Comparison of ENCODE assay signal across 2 fruit fly cellular contexts in genomic region chr3R:6149130-6149529, dm6.
TF ChIP-seq lines count a peak whose summit lies in the region.

No protein-coding gene starts in this region.

TF ChIP-seq in whole organism, prepupa, 60 proteins besides CTCF, POLR2A, EP300 and RAD21:
- TF ChIP-seq cyc (GFP tag; optimal IDR thresholded peaks at IDR 0.05; lab: Kevin White, UChicago) (no peak), Gug (GFP tag; IDR thresholded peaks at IDR 0.05; lab: Robert Waterston, UW) (no peak), CG11294 (GFP tag; IDR thresholded peaks at IDR 0.05; lab: Robert Waterston, UW) (no peak), Eip78C (GFP tag; lab: Kevin White, UChicago) (peak; percentile 77), CG6276 (GFP tag; optimal IDR thresholded peaks at IDR 0.05; lab: Kevin White, UChicago) (peak; percentile 16), Smox (GFP tag; optimal IDR thresholded peaks at IDR 0.05; lab: Kevin White, UChicago) (no peak), Sox15 (GFP tag; optimal IDR thresholded peaks at IDR 0.05; lab: Kevin White, UChicago) (no peak), svp (GFP tag; lab: Kevin White, UChicago) (no peak), OdsH (GFP tag; optimal IDR thresholded peaks at IDR 0.05; lab: Kevin White, UChicago) (no peak), Lpt (GFP tag; optimal IDR thresholded peaks at IDR 0.05; lab: Kevin White, UChicago) (no peak), esn (GFP tag; optimal IDR thresholded peaks at IDR 0.05; lab: Kevin White, UChicago) (no peak), CG11902 (GFP tag; optimal IDR thresholded peaks at IDR 0.05; lab: Kevin White, UChicago) (no peak), CG32006 (GFP tag; optimal IDR thresholded peaks at IDR 0.05; lab: Kevin White, UChicago) (peak; percentile 46), Hr4 (GFP tag; optimal IDR thresholded peaks at IDR 0.05; lab: Kevin White, UChicago) (peak; percentile 20)

TF ChIP-seq in whole organism, pupa, 21 proteins besides CTCF, POLR2A, EP300 and RAD21:
- TF ChIP-seq CG8301 (tag; optimal IDR thresholded peaks at IDR 0.05; lab: Kevin White, UChicago) (peak; percentile 12), Pif1B (GFP tag; optimal IDR thresholded peaks at IDR 0.05; lab: Kevin White, UChicago) (no peak), CG10348 (GFP tag; IDR thresholded peaks at IDR 0.05; lab: Robert Waterston, UW) (no peak), Snoo (tag; optimal IDR thresholded peaks at IDR 0.05; lab: Kevin White, UChicago) (no peak), gl (tag; optimal IDR thresholded peaks at IDR 0.05; lab: Kevin White, UChicago) (no peak), CG4496 (GFP tag; IDR thresholded peaks at IDR 0.05; lab: Robert Waterston, UW) (no peak), CG32121 (GFP tag; IDR thresholded peaks at IDR 0.05; lab: Robert Waterston, UW) (no peak), CG9948 (tag; optimal IDR thresholded peaks at IDR 0.05; lab: Kevin White, UChicago) (peak; percentile 9), fd96Ca (GFP tag; IDR thresholded peaks at IDR 0.05; lab: Robert Waterston, UW) (no peak), Pif1A (GFP tag; optimal IDR thresholded peaks at IDR 0.05; lab: Kevin White, UChicago) (no peak), Ets98B (GFP tag; IDR thresholded peaks at IDR 0.05; lab: Robert Waterston, UW) (no peak), CG8159 (tag; optimal IDR thresholded peaks at IDR 0.05; lab: Kevin White, UChicago) (peak; percentile 7), CG14655 (GFP tag; optimal IDR thresholded peaks at IDR 0.05; lab: Kevin White, UChicago) (peak; percentile 64)
